Fruit fly (Drosophila melanogaster) whole organism, pupa: ENCODE measurements around the gene hdm.

Experiments
- CG17806 ChIP-seq: fragments of 200-800 bp; sonication (Bioruptor generic); optimal IDR thresholded peaks from 2 replicates; lab custom pipeline; 2018; ENCODE audit warnings: missing biosample characterization, mild to moderate bottlenecking, missing genetic modification characterization, moderate library complexity
- CG34367 ChIP-seq: fragments of 200-800 bp; sonication (Bioruptor generic); optimal IDR thresholded peaks from 2 replicates; lab custom pipeline; 2018; ENCODE audit warnings: missing biosample characterization, mild to moderate bottlenecking, missing genetic modification characterization
- CG4496 ChIP-seq: fragments of 200-800 bp; sonication (Bioruptor generic); IDR thresholded peaks from 3 replicates; pipeline ENCODE4 v1.3.6; 2022; ENCODE audit warnings: missing biosample characterization, missing genetic modification characterization

DNA sequence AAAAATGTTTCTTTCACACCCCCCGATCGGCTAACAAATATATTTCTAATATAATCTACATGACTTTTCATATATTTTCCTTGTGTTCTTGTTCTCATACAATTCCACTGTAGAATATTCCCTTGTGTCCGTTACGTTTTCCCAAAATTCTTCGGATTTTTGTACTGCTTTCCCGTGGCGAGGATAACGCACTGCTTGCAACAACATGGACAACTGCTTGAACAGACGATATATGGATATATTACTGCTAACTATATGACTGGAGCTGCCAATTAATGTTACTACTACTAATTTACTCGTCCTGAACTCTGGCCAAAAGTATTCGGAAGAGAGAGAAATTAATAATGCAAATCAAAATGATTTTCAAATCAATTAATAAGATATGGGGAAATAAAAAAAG, 5.0 kb upstream of the hdm start:
- TF ChIP-seq CG34367 (no peak), CG4496 (GFP tag; lab: Robert Waterston, UW) (no peak), CG17806 (tag; lab: Kevin White, UChicago) (no peak)
